Fruit fly (Drosophila melanogaster) whole organism, wandering third instar larva: ENCODE results near the gene CG14621.

ENCODE experiments used
- Abd-B ChIP-seq: fragments of >200 bp; optimal IDR thresholded peaks from 2 replicates; lab custom pipeline; 2017; ENCODE audit warnings: missing biosample characterization, missing genetic modification characterization
- CrebA ChIP-seq: fragments of 200-800 bp; sonication (Bioruptor generic); optimal IDR thresholded peaks from 2 replicates; lab custom pipeline; 2016; ENCODE audit warnings: missing biosample characterization, mild to moderate bottlenecking, missing genetic modification characterization, borderline replicate concordance
- Dfd ChIP-seq: fragments of >200 bp; optimal IDR thresholded peaks from 2 replicates; lab custom pipeline; 2017; ENCODE audit warnings: missing biosample characterization, missing genetic modification characterization
- Dif ChIP-seq: fragments of 200-275, 200-300 bp; sonication (Bioruptor generic); optimal IDR thresholded peaks from 2 replicates; lab custom pipeline; 2018; ENCODE audit warnings: missing biosample characterization, missing genetic modification characterization; ENCODE audit not compliant: partially characterized antibody
- GATAd ChIP-seq: sonication (Bioruptor generic); optimal IDR thresholded peaks from 2 replicates; lab custom pipeline; 2016; ENCODE audit warnings: missing biosample characterization, missing genetic modification characterization
- HLH106 ChIP-seq: fragments of 200-800 bp; optimal IDR thresholded peaks from 3 replicates; lab custom pipeline; 2019; ENCODE audit warnings: missing biosample characterization, mild to moderate bottlenecking, missing genetic modification characterization, moderate library complexity
- Hnf4 ChIP-seq: fragments of 200-800 bp; sonication (Bioruptor generic); optimal IDR thresholded peaks from 2 replicates; lab custom pipeline; 2016; ENCODE audit warnings: missing biosample characterization, mild to moderate bottlenecking, missing genetic modification characterization
- Jra ChIP-seq: sonication (Bioruptor generic); optimal IDR thresholded peaks from 2 replicates; lab custom pipeline; 2016; ENCODE audit warnings: missing biosample characterization, missing genetic modification characterization
- Mio ChIP-seq: sonication (Bioruptor generic); optimal IDR thresholded peaks from 2 replicates; lab custom pipeline; 2016; ENCODE audit warnings: missing biosample characterization, missing genetic modification characterization
- Myc ChIP-seq: fragments of >200 bp; optimal IDR thresholded peaks from 2 replicates; lab custom pipeline; 2017
- N ChIP-seq: fragments of >200 bp; optimal IDR thresholded peaks from 2 replicates; lab custom pipeline; 2018; ENCODE audit warnings: missing biosample characterization, missing external identifiers, missing genetic modification characterization
- OdsH ChIP-seq: fragments of 200-800 bp; sonication (Bioruptor generic); optimal IDR thresholded peaks from 2 replicates; lab custom pipeline; 2016; ENCODE audit warnings: missing biosample characterization, mild to moderate bottlenecking, missing genetic modification characterization
- Rel ChIP-seq, 2 experiments: fragments of 200-800 bp; sonication (Bioruptor generic) in 1 of 2; optimal IDR thresholded peaks; 2 replicates in 1 of 2; 3 replicates in 1 of 2; lab custom pipeline; 2016 to 2019; ENCODE audit warnings: mild to moderate bottlenecking in 2 of 2, missing biosample characterization in 2 of 2, missing genetic modification characterization in 2 of 2, moderate library complexity in 1 of 2
- Vsx2 ChIP-seq: fragments of 200-300, 225-300 bp; sonication (Bioruptor generic); optimal IDR thresholded peaks from 2 replicates; lab custom pipeline; 2018; ENCODE audit warnings: missing biosample characterization, missing genetic modification characterization; ENCODE audit not compliant: partially characterized antibody
- br ChIP-seq: fragments of 200-800 bp; sonication (Bioruptor generic); optimal IDR thresholded peaks from 2 replicates; lab custom pipeline; 2016; ENCODE audit warnings: missing biosample characterization, missing genetic modification characterization
- dl ChIP-seq, 2 experiments: fragments of 175-275, 200-275 bp in 1 of 2; fragments of 200-275 bp in 1 of 2; sonication (Bioruptor generic); optimal IDR thresholded peaks; lab custom pipeline; 2018; ENCODE audit warnings: mild to moderate bottlenecking in 2 of 2, missing biosample characterization in 2 of 2, missing genetic modification characterization in 2 of 2, moderate library complexity in 2 of 2; ENCODE audit not compliant: partially characterized antibody in 2 of 2, insufficient read depth in 1 of 2
- ey ChIP-seq: fragments of 200-800 bp; sonication (Bioruptor generic); optimal IDR thresholded peaks from 2 replicates; lab custom pipeline; 2016; ENCODE audit warnings: missing biosample characterization, missing genetic modification characterization
- foxo ChIP-seq, 2 experiments: fragments of 200-800 bp; sonication (Bioruptor generic); optimal IDR thresholded peaks; 2 replicates in 1 of 2; 3 replicates in 1 of 2; lab custom pipeline; 2016 to 2017; ENCODE audit warnings: missing biosample characterization in 2 of 2, missing genetic modification characterization in 2 of 2
- fru ChIP-seq: fragments of 200-800 bp; sonication (Bioruptor generic); optimal IDR thresholded peaks from 3 replicates; lab custom pipeline; 2016; ENCODE audit warnings: missing biosample characterization, mild to moderate bottlenecking, missing genetic modification characterization
- h ChIP-seq: fragments of 200-800 bp; sonication (Bioruptor generic); optimal IDR thresholded peaks from 3 replicates; lab custom pipeline; 2016; ENCODE audit warnings: missing biosample characterization, mild to moderate bottlenecking, missing genetic modification characterization
- pan ChIP-seq: fragments of >200 bp; optimal IDR thresholded peaks from 2 replicates; lab custom pipeline; 2017
- rgr ChIP-seq: fragments of 200-800 bp; sonication (Bioruptor generic); optimal IDR thresholded peaks from 3 replicates; lab custom pipeline; 2016; ENCODE audit warnings: missing biosample characterization, mild to moderate bottlenecking, missing genetic modification characterization
- sage ChIP-seq: fragments of 200-800 bp; sonication (Bioruptor generic); optimal IDR thresholded peaks from 2 replicates; lab custom pipeline; 2016; ENCODE audit warnings: missing biosample characterization, mild to moderate bottlenecking, missing genetic modification characterization
- tai ChIP-seq: sonication (Bioruptor generic); optimal IDR thresholded peaks from 2 replicates; lab custom pipeline; 2016; ENCODE audit warnings: missing biosample characterization, missing genetic modification characterization
- woc ChIP-seq: sonication (Bioruptor generic); optimal IDR thresholded peaks from 2 replicates; lab custom pipeline; 2016; ENCODE audit warnings: missing biosample characterization, mild to moderate bottlenecking, missing genetic modification characterization

The CG14621 gene

DNA sequence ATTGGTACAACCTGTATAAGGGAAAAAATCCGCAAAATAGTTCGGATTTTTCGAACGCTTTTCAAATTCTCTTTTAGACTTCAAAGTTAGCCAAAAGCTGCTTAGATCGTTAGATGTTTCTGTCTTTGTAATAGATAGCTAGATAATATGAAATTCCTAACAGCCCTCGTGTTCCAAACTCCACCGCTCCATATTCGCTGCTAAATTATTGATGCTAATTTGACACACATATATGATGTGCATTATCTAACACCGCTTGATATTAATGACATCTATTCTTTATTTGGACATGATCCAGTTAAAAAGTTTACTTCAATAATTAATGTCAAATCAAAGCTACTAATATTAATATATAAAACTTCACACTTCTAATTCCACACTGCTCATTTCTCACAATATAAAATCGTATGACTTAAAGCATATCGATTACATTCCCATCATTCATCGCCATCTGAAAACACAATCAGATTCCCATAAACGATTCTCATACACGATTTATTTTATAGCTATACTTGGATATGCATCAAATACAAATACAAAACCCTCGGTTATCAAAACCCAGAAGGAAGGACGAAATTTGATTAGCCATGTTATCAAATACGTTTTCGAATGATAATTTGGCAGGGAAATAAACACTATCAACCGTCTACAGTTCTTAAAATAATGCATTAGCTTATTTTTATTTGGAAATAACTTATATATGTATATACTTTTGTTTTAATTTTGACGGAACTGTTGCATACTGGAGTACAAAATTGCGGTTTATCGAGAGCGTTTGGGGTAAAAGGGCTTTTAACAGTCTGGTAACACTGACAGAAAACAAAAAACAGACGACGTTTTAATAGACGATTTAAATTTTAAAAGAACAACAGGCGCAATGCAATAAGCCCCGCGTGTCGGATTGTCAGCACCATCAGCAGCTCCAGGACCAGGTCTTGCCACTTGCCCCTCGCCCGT is at the start of gene CG14621:
Gene CG14621 (plus strand): TSS at position 274 of the 957 bp plus-strand sequence.
- TF ChIP-seq Abd-B (GFP tag; lab: Kevin White, UChicago) (no peak), rgr (GFP tag; lab: Kevin White, UChicago) (no peak), Dif (GFP tag; lab: Kevin White, UChicago) (peak; percentile 84), woc (GFP tag; lab: Kevin White, UChicago) (no peak), Hnf4 (GFP tag; lab: Kevin White, UChicago) (no peak), OdsH (GFP tag; lab: Kevin White, UChicago) (peak; percentile 1), sage (GFP tag; lab: Kevin White, UChicago) (peak; percentile 22), tai (GFP tag; lab: Kevin White, UChicago) (peak; percentile 25), dl (GFP tag; optimal IDR thresholded peaks at IDR 0.05; lab: Kevin White, UChicago; ENCODE audit: insufficient read depth in 1 of 2, partially characterized antibody in 2 of 2) (peak; percentile 3 to 49), Vsx2 (GFP tag; lab: Kevin White, UChicago) (peak; percentile 97), Rel (GFP tag; optimal IDR thresholded peaks at IDR 0.05; lab: Kevin White, UChicago) (no peak), Rel (tag; optimal IDR thresholded peaks at IDR 0.05; lab: Kevin White, UChicago) (no peak)

DNA sequence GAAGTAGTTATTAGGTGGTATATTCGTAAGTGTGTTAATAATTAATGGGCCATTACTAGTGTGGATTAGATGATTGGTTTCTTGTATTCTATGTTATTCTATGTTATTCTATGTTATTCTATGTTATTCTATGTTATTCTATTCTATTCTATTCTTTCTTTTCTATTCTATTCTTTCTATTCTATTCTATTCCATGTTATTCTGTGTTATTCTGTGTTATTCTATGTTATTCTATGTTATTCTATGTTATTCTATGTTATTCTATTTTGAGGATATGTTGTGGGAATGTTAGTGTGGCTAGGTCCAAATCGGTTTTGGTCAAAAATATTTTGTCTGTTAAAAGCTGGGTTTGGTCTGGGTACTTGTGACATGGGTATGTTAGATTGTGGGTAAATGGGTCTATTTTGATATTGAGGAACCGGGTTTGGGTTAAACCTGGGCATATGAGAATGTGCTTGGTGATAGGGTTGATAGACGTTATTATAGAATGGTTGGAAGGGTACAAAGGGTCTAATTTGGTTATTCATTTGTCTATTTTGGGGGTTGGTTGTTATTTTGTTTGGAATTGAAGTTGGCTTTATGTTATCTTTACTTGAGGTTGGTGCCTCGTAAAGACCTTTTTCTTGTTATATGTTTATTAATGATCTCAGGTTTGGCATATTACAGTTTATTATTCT is 11.0 kb upstream of the CG14621 start:
- TF ChIP-seq Mio (GFP tag; lab: Kevin White, UChicago) (peak; percentile 91), pan (lab: Kevin White, UChicago) (peak; percentile 100), CrebA (GFP tag; lab: Kevin White, UChicago) (peak; percentile 92), Myc (peak; percentile 21), N (GFP tag; lab: Kevin White, UChicago) (peak; percentile 23), Dfd (peak; percentile 100), GATAd (GFP tag; lab: Kevin White, UChicago) (peak; percentile 25)

DNA sequence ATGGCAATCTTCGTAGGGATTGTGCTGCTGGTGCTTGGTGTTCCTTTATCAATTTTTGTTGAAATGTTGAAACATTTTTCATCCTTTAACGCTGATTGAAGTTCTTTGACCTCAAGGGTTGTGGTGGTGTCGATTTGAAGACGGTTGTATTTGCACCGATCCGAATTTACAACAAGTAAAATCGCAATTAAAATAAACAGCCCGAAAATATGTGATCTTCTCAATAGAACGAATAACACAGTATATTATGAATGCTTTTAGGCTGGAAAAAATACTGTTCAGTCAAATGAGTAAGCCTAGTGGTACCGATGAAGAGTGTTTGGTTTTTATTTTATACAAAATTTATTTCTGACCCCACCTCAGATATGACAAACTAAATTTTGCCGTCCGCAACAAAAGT is 981 bp upstream of the CG14621 start:
- TF ChIP-seq GATAd (GFP tag; lab: Kevin White, UChicago) (no peak), Vsx2 (GFP tag; lab: Kevin White, UChicago) (peak; percentile 72), N (GFP tag; lab: Kevin White, UChicago) (peak; percentile 40), Myc (peak; percentile 79)

DNA sequence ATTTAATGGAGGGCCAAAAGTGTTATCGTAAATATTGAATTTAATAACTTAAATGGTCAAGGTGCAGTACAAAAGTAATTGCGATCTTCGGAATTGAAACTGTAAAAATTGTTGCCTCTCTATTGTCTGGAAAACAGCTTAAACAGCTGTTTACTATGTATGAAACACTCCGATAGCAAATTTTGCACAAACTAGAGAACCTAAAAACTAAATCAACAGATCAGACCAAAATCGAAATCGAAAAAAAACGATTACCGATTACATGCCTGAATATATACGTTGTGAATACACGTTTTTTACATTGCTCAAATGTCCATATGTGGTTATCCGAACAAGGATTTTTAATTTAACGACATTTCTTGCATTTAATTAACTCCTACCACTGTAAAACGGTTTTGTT is 509 bp upstream of the CG14621 start:
- TF ChIP-seq foxo (GFP tag; optimal IDR thresholded peaks at IDR 0.05; lab: Kevin White, UChicago) (peak in 1 of 2 experiments; percentile 2), dl (GFP tag; optimal IDR thresholded peaks at IDR 0.05; lab: Kevin White, UChicago; ENCODE audit: insufficient read depth in 1 of 2, partially characterized antibody in 2 of 2) (no peak)

DNA sequence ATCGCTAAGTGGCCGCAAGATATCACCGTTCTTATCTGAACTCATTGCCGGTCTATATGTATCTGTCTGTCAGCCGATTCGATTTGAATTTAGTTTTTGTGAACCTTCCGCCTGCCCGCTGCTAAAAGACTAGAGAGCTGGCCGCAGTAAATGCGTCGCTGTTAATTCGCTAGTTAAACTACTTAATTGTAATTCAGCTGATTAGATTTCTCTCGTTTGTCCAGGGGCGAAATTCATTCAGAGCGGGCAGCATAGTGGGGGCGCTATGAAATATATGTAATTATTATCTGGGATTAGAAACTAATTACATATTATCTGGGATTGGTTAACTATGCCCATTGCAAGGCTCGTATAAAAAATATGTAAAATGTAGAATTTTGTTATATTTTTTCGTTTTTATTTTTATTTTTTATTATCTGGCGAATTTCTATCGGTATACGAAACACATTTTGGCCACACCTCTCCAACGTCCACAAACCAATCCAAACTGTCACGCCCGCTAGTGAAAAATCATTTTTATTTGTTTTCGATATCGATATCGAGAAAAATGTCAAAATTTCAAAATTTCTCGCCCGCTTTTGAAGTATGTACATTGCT is 5.3 kb downstream of the CG14621 start, which contains the start of the genes CG14615 and tilB:
Gene CG14615 (minus strand): TSS at position 301 of the 597 bp plus-strand sequence.
Gene tilB (plus strand): TSS at position 547 of the 597 bp plus-strand sequence.
- no peak for TF ChIP-seq Myc

DNA sequence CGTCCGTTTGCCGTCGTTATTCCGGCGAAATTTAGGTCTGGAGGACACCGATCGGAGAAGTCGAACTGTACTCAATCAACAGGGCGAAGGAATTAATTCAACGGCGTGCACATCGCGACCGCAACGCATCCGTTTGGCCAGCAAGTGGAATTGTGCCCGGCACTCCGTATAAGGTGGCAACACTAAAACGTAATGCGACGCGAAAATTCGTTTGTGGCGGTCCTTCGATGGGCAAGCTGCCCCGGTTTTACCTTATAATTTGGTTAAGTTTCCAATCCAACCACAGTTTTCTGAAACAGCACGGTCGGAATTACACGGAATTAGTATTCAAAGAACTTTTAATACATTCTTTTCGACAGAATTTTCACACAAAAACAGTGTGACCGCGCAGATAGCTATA is 11.0 kb downstream of the CG14621 start, which contains the start of gene wap:
Gene wap (minus strand): TSS at position 400 of the 400 bp plus-strand sequence.
- TF ChIP-seq h (GFP tag; lab: Kevin White, UChicago) (no peak), ey (GFP tag; lab: Kevin White, UChicago) (no peak), rgr (GFP tag; lab: Kevin White, UChicago) (no peak), N (GFP tag; lab: Kevin White, UChicago) (no peak), sage (GFP tag; lab: Kevin White, UChicago) (no peak), Hnf4 (GFP tag; lab: Kevin White, UChicago) (no peak), Jra (GFP tag; lab: Kevin White, UChicago) (no peak), fru (GFP tag; lab: Kevin White, UChicago) (no peak), br (GFP tag; lab: Kevin White, UChicago) (no peak), OdsH (GFP tag; lab: Kevin White, UChicago) (no peak), tai (GFP tag; lab: Kevin White, UChicago) (no peak), HLH106 (tag; lab: Kevin White, UChicago) (no peak), Myc (no peak), dl (GFP tag; optimal IDR thresholded peaks at IDR 0.05; lab: Kevin White, UChicago; ENCODE audit: insufficient read depth in 1 of 2, partially characterized antibody in 2 of 2) (no peak), Dfd (no peak)
